Worm (Caenorhabditis elegans): ENCODE measurements around the gene tag-266.

ce11 chrIII:634618-635017, 5.4 kb downstream of the tag-266 start, which contains the start of gene fem-2:
- TF ChIP-seq nhr-28 (tag; optimal IDR thresholded peaks at IDR 0.05) = no peak
- TF ChIP-seq nhr-77 (tag; optimal IDR thresholded peaks at IDR 0.05) = no peak
- no peak for TF ChIP-seq fkh-10 (GFP tag; optimal IDR thresholded peaks at IDR 0.05)
- TF ChIP-seq pqm-1 (tag; optimal IDR thresholded peaks at IDR 0.05) = no peak
- peak; percentile 22 for TF ChIP-seq lin-15B (tag; optimal IDR thresholded peaks at IDR 0.05)
- TF ChIP-seq ama-1 (optimal IDR thresholded peaks at IDR 0.05) = no peak
- no peak for TF ChIP-seq mdl-1 (tag; optimal IDR thresholded peaks at IDR 0.05)
- TF ChIP-seq ceh-82 (tag; optimal IDR thresholded peaks at IDR 0.05) = no peak
